Worm (Caenorhabditis elegans): ENCODE measurements around the gene nmr-2.

Gene nmr-2

DNA sequence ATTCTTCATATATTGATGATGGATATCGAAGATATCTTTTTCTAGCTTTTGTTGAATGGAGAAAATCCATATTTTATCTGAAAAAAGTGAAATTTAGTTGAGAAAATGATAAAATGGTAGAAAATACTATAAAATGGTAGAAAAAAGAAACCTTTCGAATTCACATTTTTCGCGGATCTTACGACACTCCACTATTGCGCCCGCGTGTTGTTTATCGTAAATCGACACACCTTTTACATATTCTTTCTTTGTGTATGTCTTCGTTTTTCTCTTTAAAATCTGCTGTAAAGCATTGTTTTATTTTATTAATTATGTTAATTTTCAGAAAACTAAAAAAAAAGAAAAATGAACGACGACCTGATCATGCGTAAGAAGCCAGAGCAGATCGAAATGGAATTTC is 20.6 kb downstream of the nmr-2 start, which contains the start of the genes cdt-2 and T01C3.2:
Gene cdt-2 (minus strand): TSS at position 284 of the 400 bp plus-strand sequence.
Gene T01C3.2 (plus strand): TSS at position 326 of the 400 bp plus-strand sequence.
- TF ChIP-seq mes-2 (tag; optimal IDR thresholded peaks at IDR 0.05; ENCODE audit: poor library complexity, severe bottlenecking) (peak; percentile 51), lsy-2 (tag; optimal IDR thresholded peaks at IDR 0.05) (peak in 1 of 2 experiments; percentile 58), T26A8.4 (GFP tag; IDR thresholded peaks at IDR 0.05) (no peak), pha-4 (GFP tag; IDR thresholded peaks at IDR 0.05) (no peak), pha-4 (tag; optimal IDR thresholded peaks at IDR 0.05) (no peak), zip-11 (GFP tag; IDR thresholded peaks at IDR 0.05) (no peak), nhr-10 (tag; optimal IDR thresholded peaks at IDR 0.05) (no peak), daf-16 (GFP tag; optimal IDR thresholded peaks at IDR 0.05) (no peak), daf-16 (tag; optimal IDR thresholded peaks at IDR 0.05) (peak; percentile 32), dve-1 (tag; optimal IDR thresholded peaks at IDR 0.05; ENCODE audit: insufficient read depth) (peak; percentile 31), nhr-111 (GFP tag; optimal IDR thresholded peaks at IDR 0.05) (no peak), zfp-3 (GFP tag; conservative IDR thresholded peaks at IDR 0.05) (no peak), mdl-1 (tag; optimal IDR thresholded peaks at IDR 0.05) (no peak), fos-1 (tag; optimal IDR thresholded peaks at IDR 0.05) (no peak), ztf-7 (tag; optimal IDR thresholded peaks at IDR 0.05) (no peak), F49E8.2 (tag; optimal IDR thresholded peaks at IDR 0.05; ENCODE audit: borderline replicate concordance) (no peak), snpc-4 (tag; optimal IDR thresholded peaks at IDR 0.05) (no peak), mdt-29 (GFP tag; IDR thresholded peaks at IDR 0.05) (no peak), T20F7.1 (GFP tag; optimal IDR thresholded peaks at IDR 0.05) (peak; percentile 95), lin-38 (GFP tag; IDR thresholded peaks at IDR 0.05) (peak; percentile 48), mxl-2 (GFP tag; conservative IDR thresholded peaks at IDR 0.05) (no peak), Y48G9A.11 (GFP tag; IDR thresholded peaks at IDR 0.05) (peak; percentile 93), spr-1 (tag; optimal IDR thresholded peaks at IDR 0.05) (no peak), dpl-1 (GFP tag; optimal IDR thresholded peaks at IDR 0.05) (peak; percentile 83), jun-1 (tag; optimal IDR thresholded peaks at IDR 0.05) (no peak), R02D3.7 (tag; optimal IDR thresholded peaks at IDR 0.05) (peak; percentile 70), ctbp-1 (GFP tag; IDR thresholded peaks at IDR 0.05) (no peak), ces-1 (GFP tag; optimal IDR thresholded peaks at IDR 0.05) (no peak), madf-5 (GFP tag; IDR thresholded peaks at IDR 0.05) (no peak), nhr-42 (GFP tag; IDR thresholded peaks at IDR 0.05) (no peak), hmg-1.1 (GFP tag; IDR thresholded peaks at IDR 0.05) (no peak)

DNA sequence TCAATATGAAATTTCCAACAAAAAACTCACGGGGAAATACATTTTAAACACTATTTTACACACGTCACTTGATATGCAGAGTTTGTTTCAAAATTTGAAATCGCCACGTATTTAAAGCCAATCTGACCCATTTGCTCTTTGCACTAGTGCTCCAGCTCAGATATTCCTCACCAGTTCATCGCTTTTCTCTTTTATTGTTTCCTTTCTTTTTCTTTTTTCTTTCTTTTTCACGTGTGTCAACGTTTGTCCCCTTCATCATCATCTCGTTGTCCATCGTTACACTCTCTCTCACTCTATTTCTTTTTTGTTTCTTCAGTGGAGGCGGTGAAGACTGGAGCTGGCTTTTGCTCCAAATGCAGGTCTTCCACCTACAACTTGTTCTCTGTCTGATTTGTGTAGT is 26.9 kb downstream of the nmr-2 start, which contains the start of gene F02D8.4:
Gene F02D8.4 (plus strand): TSS at position 301 of the 400 bp plus-strand sequence.
- TF ChIP-seq unc-62 (GFP tag; optimal IDR thresholded peaks at IDR 0.05 in 1 of 2) (peak in 1 of 2 experiments; percentile 26), unc-62 (tag; optimal IDR thresholded peaks at IDR 0.05) (no peak), egl-43 (GFP tag; IDR thresholded peaks at IDR 0.05) (no peak)

DNA sequence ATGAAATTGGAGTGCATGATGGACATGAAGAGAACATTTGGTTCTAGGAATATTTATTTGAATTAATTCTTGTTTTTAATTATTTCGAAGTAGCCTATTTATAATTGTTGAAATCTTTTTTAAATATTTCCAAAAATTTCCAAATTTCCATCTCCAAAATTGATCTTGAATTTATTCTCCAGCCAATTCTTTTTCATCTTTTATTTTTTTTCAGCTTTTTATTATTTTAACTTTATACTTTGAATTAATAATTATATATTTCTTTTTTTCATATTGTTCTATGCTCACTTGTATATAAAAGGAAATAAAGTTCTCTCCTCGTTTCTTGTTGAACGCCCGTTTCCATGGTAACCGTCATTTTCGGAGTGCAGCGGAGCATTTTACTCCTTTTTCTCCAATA is 31.5 kb downstream of the nmr-2 start, which contains the start of gene xbx-1:
Gene xbx-1 (plus strand): TSS at position 301 of the 400 bp plus-strand sequence.
- TF ChIP-seq dpl-1 (GFP tag; optimal IDR thresholded peaks at IDR 0.05) (no peak), vab-7 (GFP tag; IDR thresholded peaks at IDR 0.05) (no peak), tra-1 (GFP tag; IDR thresholded peaks at IDR 0.05) (no peak), ctbp-1 (GFP tag; IDR thresholded peaks at IDR 0.05) (no peak), sdz-12 (GFP tag; optimal IDR thresholded peaks at IDR 0.05) (no peak), unc-62 (GFP tag; optimal IDR thresholded peaks at IDR 0.05 in 1 of 2) (no peak), unc-62 (tag; optimal IDR thresholded peaks at IDR 0.05) (no peak), nhr-48 (tag; optimal IDR thresholded peaks at IDR 0.05) (no peak), fkh-10 (GFP tag; optimal IDR thresholded peaks at IDR 0.05) (no peak)
